Fruit fly (Drosophila melanogaster): ENCODE data around the gene Ddr.

The Ddr gene

dm6 chr2L:6360059-6360458 lies 107.1 kb downstream of the Ddr start:
- no peak for TF ChIP-seq brk (GFP tag; optimal IDR thresholded peaks at IDR 0.05)
- no peak for TF ChIP-seq Hr83 (GFP tag; optimal IDR thresholded peaks at IDR 0.05; ENCODE audit: poor library complexity, severe bottlenecking)
- TF ChIP-seq dl (GFP tag; optimal IDR thresholded peaks at IDR 0.05; ENCODE audit: insufficient read depth in 1 of 2, partially characterized antibody in 2 of 2) = no peak
- no peak for TF ChIP-seq dsf (GFP tag; optimal IDR thresholded peaks at IDR 0.05; ENCODE audit: borderline replicate concordance)
- TF ChIP-seq br (GFP tag; optimal IDR thresholded peaks at IDR 0.05) = no peak
- no peak for TF ChIP-seq woc (GFP tag; optimal IDR thresholded peaks at IDR 0.05)
- no peak for TF ChIP-seq CrebA (GFP tag; optimal IDR thresholded peaks at IDR 0.05; ENCODE audit: borderline replicate concordance)

- TF ChIP-seq HLH106 (tag; optimal IDR thresholded peaks at IDR 0.05) (no peak), OdsH (GFP tag; optimal IDR thresholded peaks at IDR 0.05) (no peak), lola (GFP tag; optimal IDR thresholded peaks at IDR 0.05) (no peak), Hr83 (GFP tag; optimal IDR thresholded peaks at IDR 0.05; ENCODE audit: poor library complexity, severe bottlenecking) (no peak), Abd-B (GFP tag; optimal IDR thresholded peaks at IDR 0.05) (no peak), usp (GFP tag; optimal IDR thresholded peaks at IDR 0.05) (no peak), foxo (GFP tag; optimal IDR thresholded peaks at IDR 0.05) (no peak), CG9705 (GFP tag; optimal IDR thresholded peaks at IDR 0.05) (no peak), Vsx2 (GFP tag; optimal IDR thresholded peaks at IDR 0.05; ENCODE audit: partially characterized antibody) (no peak), dl (GFP tag; optimal IDR thresholded peaks at IDR 0.05; ENCODE audit: insufficient read depth in 1 of 2, partially characterized antibody in 2 of 2) (no peak), sage (GFP tag; optimal IDR thresholded peaks at IDR 0.05) (no peak), Dif (GFP tag; optimal IDR thresholded peaks at IDR 0.05; ENCODE audit: partially characterized antibody) (no peak), Hr78 (GFP tag; optimal IDR thresholded peaks at IDR 0.05) (no peak), sv (GFP tag; optimal IDR thresholded peaks at IDR 0.05) (no peak), Mio (GFP tag; optimal IDR thresholded peaks at IDR 0.05) (no peak), psq (GFP tag; optimal IDR thresholded peaks at IDR 0.05) (no peak), dmrt93B (GFP tag; optimal IDR thresholded peaks at IDR 0.05) (no peak)
Measured at dm6 chr2L:6366924-6367323, 114.0 kb downstream of the Ddr start.

- TF ChIP-seq Dfd (GFP tag; optimal IDR thresholded peaks at IDR 0.05) (no peak), Rel (GFP tag; optimal IDR thresholded peaks at IDR 0.05) (no peak), Rel (tag; optimal IDR thresholded peaks at IDR 0.05) (peak; percentile 65)
Measured at dm6 chr2L:6367478-6367932, 114.6 kb downstream of the Ddr start, which contains the start of gene Nepl4. Nepl4 (plus strand) TSS chr2L:6367882.

dm6 chr2L:6369286-6369685 lies 116.4 kb downstream of the Ddr start:
- TF ChIP-seq sage (GFP tag; optimal IDR thresholded peaks at IDR 0.05) (no peak), CG9705 (GFP tag; optimal IDR thresholded peaks at IDR 0.05) (no peak), h (GFP tag; optimal IDR thresholded peaks at IDR 0.05) (no peak), Dfd (GFP tag; optimal IDR thresholded peaks at IDR 0.05) (no peak), HLH106 (tag; optimal IDR thresholded peaks at IDR 0.05) (no peak), rgr (GFP tag; optimal IDR thresholded peaks at IDR 0.05) (no peak), usp (GFP tag; optimal IDR thresholded peaks at IDR 0.05) (no peak), Mio (GFP tag; optimal IDR thresholded peaks at IDR 0.05) (no peak), OdsH (GFP tag; optimal IDR thresholded peaks at IDR 0.05) (no peak), woc (GFP tag; optimal IDR thresholded peaks at IDR 0.05) (no peak), Abd-B (GFP tag; optimal IDR thresholded peaks at IDR 0.05) (no peak), sv (GFP tag; optimal IDR thresholded peaks at IDR 0.05) (no peak)

dm6 chr2L:6371025-6371641 lies 118.2 kb downstream of the Ddr start:
- no peak for TF ChIP-seq Hr83 (GFP tag; optimal IDR thresholded peaks at IDR 0.05; ENCODE audit: poor library complexity, severe bottlenecking)
- TF ChIP-seq Rel (GFP tag; optimal IDR thresholded peaks at IDR 0.05) = no peak
- peak; percentile 2 for TF ChIP-seq Rel (tag; optimal IDR thresholded peaks at IDR 0.05)

dm6 chr2L:6372088-6372487 lies 119.2 kb downstream of the Ddr start, which contains the start of gene slam:
slam (plus strand) TSS chr2L:6372388.
- no peak for TF ChIP-seq Rel (GFP tag; optimal IDR thresholded peaks at IDR 0.05)
- no peak for TF ChIP-seq Rel (tag; optimal IDR thresholded peaks at IDR 0.05)
- no peak for TF ChIP-seq dmrt93B (GFP tag; optimal IDR thresholded peaks at IDR 0.05)

Data from whole organism, wandering third instar larva.